Worm (Caenorhabditis elegans): Measurements from ENCODE around the gene tat-2.

- TF ChIP-seq med-1 (GFP tag; optimal IDR thresholded peaks at IDR 0.05; ENCODE audit: insufficient read depth) (no peak), flt-1 (GFP tag; IDR thresholded peaks at IDR 0.05) (no peak)
Observed at ce11 chrIV:4887258-4887657, 40.6 kb upstream of the tat-2 start, which contains the start of gene T08B6.1.
